Fruit fly (Drosophila melanogaster) whole organism, pupa: ENCODE measurements around the gene CG9806.

ENCODE experiments used
- CG12605 ChIP-seq: fragments of 200-800 bp; sonication (Bioruptor generic); IDR thresholded peaks from 2 replicates; pipeline ENCODE4 v1.3.6; 2022; ENCODE audit warnings: missing biosample characterization, missing genetic modification characterization
- CG34367 ChIP-seq: fragments of 200-800 bp; sonication (Bioruptor generic); optimal IDR thresholded peaks from 2 replicates; lab custom pipeline; 2018; ENCODE audit warnings: missing biosample characterization, mild to moderate bottlenecking, missing genetic modification characterization
- Pif1B ChIP-seq: fragments of 200-800 bp; sonication (Bioruptor generic); optimal IDR thresholded peaks from 3 replicates; lab custom pipeline; 2016; ENCODE audit warnings: missing biosample characterization, missing genetic modification characterization
- Snoo ChIP-seq: fragments of 200-800 bp; sonication (Bioruptor generic); optimal IDR thresholded peaks from 3 replicates; lab custom pipeline; 2017; ENCODE audit warnings: missing biosample characterization, mild to moderate bottlenecking, missing genetic modification characterization, inconsistent platforms
- fd96Ca ChIP-seq: fragments of 200-800 bp; sonication (Bioruptor generic); IDR thresholded peaks from 3 replicates; pipeline ENCODE4 v1.3.6; 2022; ENCODE audit warnings: missing biosample characterization, missing genetic modification characterization

- TF ChIP-seq CG34367 (tag; lab: Kevin White, UChicago) (no peak), fd96Ca (GFP tag; lab: Robert Waterston, UW) (peak; percentile 58; the same call in 1 of the 3 replicates), CG12605 (GFP tag; lab: Robert Waterston, UW) (peak; percentile 84), Pif1B (no peak), Snoo (tag; lab: Kevin White, UChicago) (no peak)
Observed at dm6 chrX:10577773-10578172, 49.1 kb downstream of the CG9806 start.
